Worm (Caenorhabditis elegans): ENCODE results near the gene K09C4.1.

DNA sequence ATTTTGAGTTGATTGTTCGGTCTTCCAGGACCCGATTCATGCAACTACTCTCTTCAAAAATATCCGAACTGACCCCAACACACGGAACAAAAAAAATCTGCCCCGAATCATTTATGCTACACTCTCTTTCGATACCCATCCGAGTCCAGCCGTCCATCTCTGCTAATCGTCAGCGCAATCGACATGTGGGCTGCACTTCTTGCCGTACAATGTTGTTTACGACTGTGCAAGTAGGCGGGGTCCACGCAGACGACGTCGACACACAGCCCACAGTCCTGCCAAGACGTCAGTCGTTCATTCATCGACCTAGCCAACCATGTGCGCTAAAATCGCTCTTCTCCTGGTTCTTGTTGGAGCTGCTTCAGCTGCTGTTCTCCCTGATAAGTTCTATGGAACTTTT, 39.8 kb upstream of the K09C4.1 start, which contains the start of gene lbp-1:
- TF ChIP-seq attf-6 (GFP tag; IDR thresholded peaks at IDR 0.05) (no peak), ama-1 (optimal IDR thresholded peaks at IDR 0.05) (no peak), ama-1 (GFP tag; optimal IDR thresholded peaks at IDR 0.05) (no peak), attf-3 (GFP tag; conservative IDR thresholded peaks at IDR 0.05) (no peak), efl-1 (GFP tag; optimal IDR thresholded peaks at IDR 0.05) (no peak), F23B12.7 (tag; optimal IDR thresholded peaks at IDR 0.05; ENCODE audit: insufficient read depth) (no peak), pbrm-1 (GFP tag; IDR thresholded peaks at IDR 0.05) (no peak), nhr-27 (tag; optimal IDR thresholded peaks at IDR 0.05) (no peak), athp-1 (tag; optimal IDR thresholded peaks at IDR 0.05) (no peak), hrde-1 (tag; optimal IDR thresholded peaks at IDR 0.05; ENCODE audit: borderline replicate concordance) (no peak), nfya-1 (tag; optimal IDR thresholded peaks at IDR 0.05; ENCODE audit: borderline replicate concordance, insufficient read depth) (no peak), dpff-1 (tag; optimal IDR thresholded peaks at IDR 0.05) (no peak), let-607 (tag; optimal IDR thresholded peaks at IDR 0.05) (no peak)
